Worm (Caenorhabditis elegans): ENCODE measurements around the gene nspc-14.

ce11 chrX:12317560-12317959 is 41.3 kb downstream of the nspc-14 start:
- TF ChIP-seq nfya-2 (GFP tag; IDR thresholded peaks at IDR 0.05) (no peak), unc-62 (GFP tag; optimal IDR thresholded peaks at IDR 0.05) (no peak), rpc-1 (optimal IDR thresholded peaks at IDR 0.05) (no peak), rpc-1 (tag; optimal IDR thresholded peaks at IDR 0.05) (no peak), ceh-40 (GFP tag; IDR thresholded peaks at IDR 0.05) (no peak), snpc-3.4 (tag; optimal IDR thresholded peaks at IDR 0.05) (no peak), sptf-2 (GFP tag; optimal IDR thresholded peaks at IDR 0.05) (no peak), ekl-4 (GFP tag; IDR thresholded peaks at IDR 0.05) (no peak), snpc-1.1 (tag; optimal IDR thresholded peaks at IDR 0.05; ENCODE audit: insufficient read depth) (no peak)
